Fruit fly (Drosophila melanogaster) whole organism, embryonic: Measurements from ENCODE around the gene CG5850.

Experiments used
- BEAF-32 ChIP-seq: fragments of 200-800 bp; sonication (Bioruptor generic); optimal IDR thresholded peaks from 3 replicates; lab custom pipeline; 2017; ENCODE audit warnings: missing biosample characterization, missing genetic modification characterization, mild to moderate bottlenecking, moderate library complexity, missing genetic modification reagents
- C15 ChIP-seq: fragments of 200-800 bp; sonication (Bioruptor generic); IDR thresholded peaks from 3 replicates; pipeline ENCODE4 v1.3.6; 2022; ENCODE audit warnings: missing biosample characterization, missing genetic modification characterization
- CG1024 ChIP-seq: fragments of 200-800 bp; sonication (Bioruptor generic); IDR thresholded peaks from 2 replicates; pipeline ENCODE4 v1.3.6; 2022; ENCODE audit warnings: missing biosample characterization, missing genetic modification characterization
- CG13123 ChIP-seq: fragments of 200-800 bp; sonication (Bioruptor generic); optimal IDR thresholded peaks from 2 replicates; lab custom pipeline; 2016; ENCODE audit warnings: missing biosample characterization, missing genetic modification characterization
- CG14860 ChIP-seq: fragments of 200-800 bp; sonication (Bioruptor generic); IDR thresholded peaks from 3 replicates; pipeline ENCODE4 v1.3.6; 2022; ENCODE audit warnings: missing biosample characterization, missing genetic modification characterization; ENCODE audit not compliant: partially characterized antibody
- CG1529 ChIP-seq: fragments of 200-800 bp; sonication (Bioruptor generic); optimal IDR thresholded peaks from 3 replicates; lab custom pipeline; 2018; ENCODE audit warnings: missing biosample characterization, missing genetic modification characterization
- CG15696 ChIP-seq: fragments of 200-800 bp; sonication (Bioruptor generic); optimal IDR thresholded peaks from 2 replicates; lab custom pipeline; 2019; ENCODE audit warnings: missing biosample characterization, mild to moderate bottlenecking, missing genetic modification characterization, moderate library complexity
- CG2116 ChIP-seq: fragments of 200-800 bp; sonication (Bioruptor generic); optimal IDR thresholded peaks from 3 replicates; lab custom pipeline; 2018; ENCODE audit warnings: missing biosample characterization, mild to moderate bottlenecking, missing genetic modification characterization
- CG2120 ChIP-seq: fragments of 200-800 bp; sonication (Bioruptor generic); optimal IDR thresholded peaks from 3 replicates; lab custom pipeline; 2016; ENCODE audit warnings: missing biosample characterization, missing genetic modification characterization
- CG2875 ChIP-seq: fragments of 200-800 bp; sonication (Bioruptor generic); optimal IDR thresholded peaks from 2 replicates; lab custom pipeline; 2017; ENCODE audit warnings: missing biosample characterization, mild to moderate bottlenecking, missing genetic modification characterization, missing genetic modification reagents
- CG34224 ChIP-seq: fragments of 200-800 bp; sonication (Bioruptor generic); IDR thresholded peaks from 3 replicates; pipeline ENCODE4 v1.3.6; 2022; ENCODE audit warnings: missing biosample characterization, missing genetic modification characterization; ENCODE audit not compliant: partially characterized antibody
- CG4360 ChIP-seq: fragments of 200-800 bp; sonication (Bioruptor generic); IDR thresholded peaks from 2 replicates; pipeline ENCODE4 v1.3.6; 2022; ENCODE audit warnings: missing biosample characterization, missing genetic modification characterization
- CG6791 ChIP-seq: fragments of 200-800 bp; sonication (Bioruptor generic); IDR thresholded peaks from 3 replicates; pipeline ENCODE4 v1.3.6; 2022; ENCODE audit warnings: missing biosample characterization, missing genetic modification characterization; ENCODE audit not compliant: partially characterized antibody
- CG7963 ChIP-seq: fragments of 200-800 bp; sonication (Bioruptor generic); IDR thresholded peaks from 3 replicates; pipeline ENCODE4 v1.3.6; 2022; ENCODE audit warnings: missing biosample characterization, missing genetic modification characterization; ENCODE audit not compliant: partially characterized antibody
- Dll ChIP-seq: fragments of 200-800 bp; sonication (Bioruptor generic); IDR thresholded peaks from 4 replicates; pipeline ENCODE4 v1.3.6; 2022; ENCODE audit warnings: missing biosample characterization, missing genetic modification characterization; ENCODE audit not compliant: partially characterized antibody
- Doc3 ChIP-seq: fragments of 200-800 bp; sonication (Bioruptor generic); IDR thresholded peaks from 3 replicates; pipeline ENCODE4 v1.3.6; 2022; ENCODE audit warnings: missing biosample characterization, missing genetic modification characterization; ENCODE audit not compliant: partially characterized antibody
- Dp ChIP-seq: fragments of 200-800 bp; sonication (Bioruptor generic); optimal IDR thresholded peaks from 2 replicates; lab custom pipeline; 2018; ENCODE audit warnings: missing biosample characterization, mild to moderate bottlenecking, missing genetic modification characterization, moderate library complexity
- Dref ChIP-seq: fragments of 200-800 bp; sonication (Bioruptor generic); IDR thresholded peaks from 2 replicates; pipeline ENCODE4 v1.3.6; 2022; ENCODE audit warnings: missing biosample characterization, missing genetic modification characterization
- E2f2 ChIP-seq: fragments of 200-800 bp; sonication (Bioruptor generic); IDR thresholded peaks from 2 replicates; pipeline ENCODE4 v1.3.6; 2022; ENCODE audit warnings: missing biosample characterization, missing genetic modification characterization
- HLH4C ChIP-seq: fragments of 200-800 bp; sonication (Bioruptor generic); IDR thresholded peaks from 3 replicates; pipeline ENCODE4 v1.3.6; 2022; ENCODE audit warnings: missing biosample characterization, missing genetic modification characterization; ENCODE audit not compliant: partially characterized antibody
- HLH54F ChIP-seq: fragments of 200-800 bp; sonication (Bioruptor generic); optimal IDR thresholded peaks from 3 replicates; lab custom pipeline; 2016; ENCODE audit warnings: missing biosample characterization, missing genetic modification characterization
- Max ChIP-seq: fragments of 200-800 bp; sonication (Bioruptor generic); optimal IDR thresholded peaks from 2 replicates; lab custom pipeline; 2016; ENCODE audit warnings: missing biosample characterization, mild to moderate bottlenecking, missing genetic modification characterization
- Med ChIP-seq: fragments of 200-800 bp; sonication (Bioruptor generic); peaks from one replicate; lab custom pipeline; 2016; ENCODE audit warnings: missing biosample characterization, missing genetic modification characterization, mild to moderate bottlenecking, inconsistent platforms, moderate library complexity
- Pdp1 ChIP-seq, 2 experiments: fragments of 200-800 bp; sonication (Bioruptor generic); optimal IDR thresholded peaks; 3 replicates each; lab custom pipeline; 2016; ENCODE audit warnings: missing biosample characterization in 2 of 2, missing genetic modification characterization in 2 of 2, mild to moderate bottlenecking in 1 of 2, moderate library complexity in 1 of 2
- Scr ChIP-seq: fragments of 200-800 bp; sonication (Bioruptor generic); IDR thresholded peaks from 2 replicates; pipeline ENCODE4 v1.3.6; 2022; ENCODE audit warnings: missing biosample characterization, missing genetic modification characterization; ENCODE audit not compliant: partially characterized antibody
- amos ChIP-seq: fragments of 200-800 bp; sonication (Bioruptor generic); IDR thresholded peaks from 2 replicates; pipeline ENCODE4 v1.3.6; 2022; ENCODE audit warnings: missing biosample characterization, missing genetic modification characterization; ENCODE audit not compliant: partially characterized antibody
- ato ChIP-seq: fragments of 200-800 bp; sonication (Bioruptor generic); IDR thresholded peaks from 2 replicates; pipeline ENCODE4 v1.3.6; 2022; ENCODE audit warnings: missing biosample characterization, missing genetic modification characterization; ENCODE audit not compliant: partially characterized antibody
- bbx ChIP-seq: fragments of 200-800 bp; sonication (Bioruptor generic); IDR thresholded peaks from 2 replicates; pipeline ENCODE4 v1.3.6; 2022; ENCODE audit warnings: missing biosample characterization, missing genetic modification characterization; ENCODE audit not compliant: partially characterized antibody
- cad ChIP-seq: fragments of >200 bp; optimal IDR thresholded peaks from 2 replicates; lab custom pipeline; 2017; ENCODE audit warnings: missing biosample characterization, missing genetic modification characterization
- chinmo ChIP-seq: fragments of 200-800 bp; sonication (Bioruptor generic); IDR thresholded peaks from 4 replicates; pipeline ENCODE4 v1.3.6; 2022; ENCODE audit warnings: missing biosample characterization, missing genetic modification characterization; ENCODE audit not compliant: partially characterized antibody
- lov ChIP-seq, 2 experiments: fragments of 200-800 bp in 1 of 2; fragments of >200 bp in 1 of 2; sonication (Bioruptor generic) in 1 of 2; IDR thresholded peaks in 1 of 2; optimal IDR thresholded peaks in 1 of 2; 2 replicates in 1 of 2; 3 replicates in 1 of 2; pipeline versions ENCODE4 v1.3.6 to Lab custom; 2017 to 2022; ENCODE audit warnings: missing biosample characterization in 1 of 2, missing genetic modification characterization in 1 of 2
- mld ChIP-seq: fragments of 200-800 bp; sonication (Bioruptor generic); IDR thresholded peaks from 3 replicates; pipeline ENCODE4 v1.3.6; 2022; ENCODE audit warnings: missing biosample characterization, missing genetic modification characterization; ENCODE audit not compliant: partially characterized antibody
- nerfin-2 ChIP-seq: fragments of 200-800 bp; sonication (Bioruptor generic); IDR thresholded peaks from 2 replicates; pipeline ENCODE4 v1.3.6; 2022; ENCODE audit warnings: missing biosample characterization, missing genetic modification characterization; ENCODE audit not compliant: partially characterized antibody
- pros ChIP-seq: fragments of 200-800 bp; sonication (Bioruptor generic); optimal IDR thresholded peaks from 3 replicates; lab custom pipeline; 2019; ENCODE audit warnings: missing biosample characterization, mild to moderate bottlenecking, missing genetic modification characterization, moderate library complexity
- shn ChIP-seq: fragments of 200-800 bp; sonication (Bioruptor generic); optimal IDR thresholded peaks from 3 replicates; lab custom pipeline; 2016; ENCODE audit warnings: missing biosample characterization, missing genetic modification characterization
- sna ChIP-seq: fragments of 200-800 bp; sonication (Bioruptor generic); IDR thresholded peaks from 2 replicates; pipeline ENCODE4 v1.3.6; 2022; ENCODE audit warnings: missing biosample characterization, missing genetic modification characterization; ENCODE audit not compliant: partially characterized antibody
- sqz ChIP-seq: fragments of 200-800 bp; sonication (Bioruptor generic); optimal IDR thresholded peaks from 3 replicates; lab custom pipeline; 2018; ENCODE audit warnings: missing biosample characterization, mild to moderate bottlenecking, missing genetic modification characterization
- stwl ChIP-seq: fragments of 200-800 bp; sonication (Bioruptor generic); optimal IDR thresholded peaks from 3 replicates; lab custom pipeline; 2018; ENCODE audit warnings: missing biosample characterization, mild to moderate bottlenecking, missing genetic modification characterization, moderate library complexity
- tna ChIP-seq: fragments of 200-800 bp; sonication (Bioruptor generic); IDR thresholded peaks from 2 replicates; pipeline ENCODE4 v1.3.6; 2022; ENCODE audit warnings: missing biosample characterization, missing genetic modification characterization; ENCODE audit not compliant: partially characterized antibody
- trem ChIP-seq: fragments of 200-800 bp; optimal IDR thresholded peaks from 3 replicates; lab custom pipeline; 2019; ENCODE audit warnings: missing biosample characterization, mild to moderate bottlenecking, missing genetic modification characterization, moderate library complexity
- unc-4 ChIP-seq: fragments of 200-800 bp; sonication (Bioruptor generic); IDR thresholded peaks from 2 replicates; pipeline ENCODE4 v1.3.6; 2022; ENCODE audit warnings: missing biosample characterization, missing genetic modification characterization; ENCODE audit not compliant: partially characterized antibody
- wor ChIP-seq: fragments of 200-800 bp; sonication (Bioruptor generic); IDR thresholded peaks from 2 replicates; pipeline ENCODE4 v1.3.6; 2022; ENCODE audit warnings: missing biosample characterization, missing genetic modification characterization
- zen2 ChIP-seq: fragments of 200-800 bp; sonication (Bioruptor generic); IDR thresholded peaks from 3 replicates; pipeline ENCODE4 v1.3.6; 2022; ENCODE audit warnings: missing biosample characterization, missing genetic modification characterization; ENCODE audit not compliant: partially characterized antibody
- zfh1 ChIP-seq: fragments of 200-800 bp; sonication (Bioruptor generic); IDR thresholded peaks from 3 replicates; pipeline ENCODE4 v1.3.6; 2022; ENCODE audit warnings: missing biosample characterization, missing genetic modification characterization

The CG5850 gene

DNA sequence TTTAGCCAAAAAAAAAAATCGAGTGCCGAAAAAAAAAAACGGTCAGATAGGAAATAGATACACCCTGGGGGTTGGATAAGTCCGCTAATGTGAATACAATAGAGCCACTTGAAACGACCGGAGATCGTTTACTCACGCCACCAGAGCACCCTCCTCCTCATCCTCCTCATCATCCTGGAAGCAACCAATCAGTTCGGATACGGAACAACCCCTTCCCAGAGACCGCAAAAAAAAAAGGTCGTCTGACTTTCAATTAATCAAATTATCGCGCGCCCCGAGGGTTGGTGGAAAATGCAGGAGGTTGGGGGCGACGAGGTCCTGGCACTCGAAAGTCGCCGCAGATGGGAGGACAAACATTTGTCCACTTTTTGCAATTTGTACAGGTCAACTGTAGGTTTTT is 8.9 kb upstream of the CG5850 start:
- no peak for TF ChIP-seq lov (optimal IDR thresholded peaks at IDR 0.05; lab: Kevin White, UChicago)
- 0 out of 3 replicates have a peak, but pooled peaks have one; percentile 22 for TF ChIP-seq lov (GFP tag; IDR thresholded peaks at IDR 0.05; lab: Robert Waterston, UW)
- 0 out of 3 replicates have a peak, but pooled peaks have one; percentile 17 for TF ChIP-seq mld (GFP tag; lab: Robert Waterston, UW)
- TF ChIP-seq HLH54F (GFP tag; lab: Kevin White, UChicago), result no peak
- 0 out of 3 replicates have a peak, but pooled peaks have one; percentile 8 for TF ChIP-seq zfh1 (GFP tag; lab: Robert Waterston, UW)
- no peak for TF ChIP-seq CG2120 (GFP tag; lab: Kevin White, UChicago)
- TF ChIP-seq pros, result peak; percentile 64
- peak; percentile 81 for TF ChIP-seq sqz (GFP tag; lab: Kevin White, UChicago)

DNA sequence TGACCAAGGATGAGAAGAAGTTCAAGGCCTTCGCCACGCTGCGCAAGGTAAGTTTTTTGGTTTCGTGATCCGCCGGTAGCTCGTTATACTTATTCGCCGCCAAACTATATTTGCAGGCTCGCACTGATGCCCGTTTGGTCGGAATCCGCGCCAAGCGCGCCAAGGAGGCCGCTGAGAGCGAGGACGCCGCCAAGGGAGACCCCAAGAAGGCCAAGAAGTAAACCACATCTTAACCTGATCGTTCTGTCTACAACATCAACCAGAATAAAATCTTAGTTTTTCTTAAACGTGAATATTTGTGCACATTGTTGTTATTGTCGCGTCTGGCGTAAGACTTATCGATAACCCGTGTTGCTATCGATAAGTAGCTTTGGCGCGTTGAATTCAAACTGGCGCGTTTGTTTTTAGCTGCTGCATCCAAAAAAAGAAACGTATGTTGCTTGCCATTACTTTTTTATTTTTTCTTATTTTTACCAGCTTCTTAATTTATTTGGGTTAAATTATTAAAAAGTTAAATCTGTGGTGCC is 4.5 kb upstream of the CG5850 start:
- TF ChIP-seq trem (tag; lab: Kevin White, UChicago), result peak; percentile 20
- no peak for TF ChIP-seq CG13123
- peak in 1 of 2 experiments; percentile 74 for TF ChIP-seq Pdp1 (GFP tag; optimal IDR thresholded peaks at IDR 0.05; lab: Kevin White, UChicago)
- peak; percentile 70 for TF ChIP-seq Med (GFP tag; lab: Kevin White, UChicago)
- no peak for TF ChIP-seq wor
- peak; percentile 71 for TF ChIP-seq sna
- TF ChIP-seq BEAF-32 (GFP tag; lab: Kevin White, UChicago), result peak; percentile 37
- no peak for TF ChIP-seq CG15696 (tag; lab: Kevin White, UChicago)
- peak; percentile 57 for TF ChIP-seq unc-4
- no peak for TF ChIP-seq CG1529 (GFP tag; lab: Kevin White, UChicago)
- peak; percentile 68; the same call in 2 of the 3 replicates for TF ChIP-seq mld (GFP tag; lab: Robert Waterston, UW)
- TF ChIP-seq Dll (GFP tag; lab: Robert Waterston, UW), result peak; percentile 72
- TF ChIP-seq zen2 (GFP tag; lab: Robert Waterston, UW), result peak; percentile 44; the same call in 2 of the 3 replicates
- no peak for TF ChIP-seq cad (GFP tag; lab: Kevin White, UChicago)
- TF ChIP-seq CG4360 (GFP tag; lab: Robert Waterston, UW), result peak; percentile 42; the same call in 1 of the 2 replicates
- TF ChIP-seq ato, result peak; percentile 70
- 0 out of 4 replicates have a peak, but pooled peaks have one; percentile 53 for TF ChIP-seq chinmo (GFP tag; lab: Robert Waterston, UW)
- peak; percentile 89 for TF ChIP-seq E2f2 (GFP tag; lab: Robert Waterston, UW)
- 0 out of 3 replicates have a peak, but pooled peaks have one; percentile 43 for TF ChIP-seq CG14860 (GFP tag; lab: Robert Waterston, UW)
- TF ChIP-seq HLH4C (GFP tag; lab: Robert Waterston, UW), result peak; percentile 65
- TF ChIP-seq CG2116, result peak; percentile 45
- TF ChIP-seq Dref (GFP tag; lab: Robert Waterston, UW), result peak; percentile 83
- TF ChIP-seq stwl (tag; lab: Kevin White, UChicago), result peak; percentile 6
- TF ChIP-seq C15 (GFP tag; lab: Robert Waterston, UW), result no peak
- peak; percentile 44; the same call in 1 of the 3 replicates for TF ChIP-seq CG6791
- TF ChIP-seq CG7963 (GFP tag; lab: Robert Waterston, UW), result peak; percentile 46; the same call in 1 of the 3 replicates
- 0 out of 3 replicates have a peak, but pooled peaks have one; percentile 28 for TF ChIP-seq Doc3 (GFP tag; lab: Robert Waterston, UW)
- no peak for TF ChIP-seq Max (GFP tag; lab: Kevin White, UChicago)
- TF ChIP-seq CG1024 (GFP tag; lab: Robert Waterston, UW), result no peak
- peak; percentile 73 for TF ChIP-seq Dp
- 0 out of 2 replicates have a peak, but pooled peaks have one; percentile 27 for TF ChIP-seq bbx (GFP tag; lab: Robert Waterston, UW)
- TF ChIP-seq CG34224, result peak; percentile 69
- TF ChIP-seq CG2875 (GFP tag; lab: Kevin White, UChicago), result no peak
- TF ChIP-seq Scr (GFP tag; lab: Robert Waterston, UW), result peak; percentile 50
- TF ChIP-seq amos (GFP tag; lab: Robert Waterston, UW), result peak; percentile 27; the same call in 1 of the 2 replicates
- TF ChIP-seq tna (GFP tag; lab: Robert Waterston, UW), result peak; percentile 31
- no peak for TF ChIP-seq shn (GFP tag; lab: Kevin White, UChicago)
- TF ChIP-seq nerfin-2, result peak; percentile 65; the same call in 1 of the 2 replicates
